Worm (Caenorhabditis elegans) whole organism, L3 larva: Measurements from ENCODE around the gene F08H9.3.

Experiments used
- R02D3.7 ChIP-seq: fragments of 150-350 bp; optimal IDR thresholded peaks from 2 replicates; lab custom pipeline; 2014; ENCODE audit warnings: missing biosample characterization, missing genetic modification characterization
- ZK546.5 ChIP-seq: sonication (generic microtip); optimal IDR thresholded peaks from 2 replicates; lab custom pipeline; 2017; ENCODE audit warnings: missing biosample characterization, missing genetic modification characterization
- aly-2 ChIP-seq: fragments of 150-350 bp; optimal IDR thresholded peaks from 2 replicates; lab custom pipeline; 2014; ENCODE audit warnings: missing biosample characterization, missing genetic modification characterization
- ama-1 ChIP-seq: fragments of 150-350 bp; optimal IDR thresholded peaks from 2 replicates; lab custom pipeline; 2018
- ceh-16 ChIP-seq: sonication (generic microtip); optimal IDR thresholded peaks from 2 replicates; lab custom pipeline; 2017; ENCODE audit warnings: missing biosample characterization, missing genetic modification characterization
- ceh-28 ChIP-seq: fragments of 150-350 bp; optimal IDR thresholded peaks from 2 replicates; lab custom pipeline; 2014; ENCODE audit warnings: missing biosample characterization, missing genetic modification reagents, missing genetic modification characterization
- ceh-82 ChIP-seq: fragments of 150-350 bp; optimal IDR thresholded peaks from 2 replicates; lab custom pipeline; 2014; ENCODE audit warnings: missing biosample characterization, missing genetic modification characterization
- ceh-9 ChIP-seq: sonication (generic microtip); optimal IDR thresholded peaks from 2 replicates; lab custom pipeline; 2018; ENCODE audit warnings: missing biosample characterization, missing genetic modification characterization
- daf-12 ChIP-seq: fragments of 150-350 bp; optimal IDR thresholded peaks from 2 replicates; lab custom pipeline; 2014; ENCODE audit warnings: missing biosample characterization, missing genetic modification reagents, missing genetic modification characterization
- egl-27 ChIP-seq: sonication (generic microtip); optimal IDR thresholded peaks from 4 replicates; lab custom pipeline; 2017; ENCODE audit warnings: missing biosample characterization, missing genetic modification reagents, missing genetic modification characterization
- egl-5 ChIP-seq: fragments of 150-350 bp; optimal IDR thresholded peaks from 2 replicates; lab custom pipeline; 2017; ENCODE audit warnings: missing biosample characterization, missing genetic modification reagents, missing genetic modification characterization, inconsistent platforms
- elt-1 ChIP-seq: fragments of 150-350 bp; optimal IDR thresholded peaks from 2 replicates; lab custom pipeline; 2014; ENCODE audit warnings: missing biosample characterization, missing genetic modification characterization
- elt-2 ChIP-seq: sonication (generic microtip); optimal IDR thresholded peaks from 2 replicates; lab custom pipeline; 2016; ENCODE audit warnings: missing genetic modification reagents, mild to moderate bottlenecking, missing genetic modification characterization, missing compliant biosample characterization
- elt-3 ChIP-seq, 3 experiments: fragments of 150-350 bp in 1 of 3; sonication (generic microtip) in 2 of 3; optimal IDR thresholded peaks; 2 replicates in 2 of 3; 4 replicates in 1 of 3; lab custom pipeline; 2014 to 2017; ENCODE audit warnings: missing biosample characterization in 3 of 3, missing genetic modification characterization in 3 of 3
- fkh-10 ChIP-seq: sonication (generic microtip); optimal IDR thresholded peaks from 2 replicates; lab custom pipeline; 2017; ENCODE audit warnings: missing biosample characterization, missing genetic modification reagents, missing genetic modification characterization
- fkh-2 ChIP-seq: fragments of 150-350 bp; optimal IDR thresholded peaks from 2 replicates; lab custom pipeline; 2014; ENCODE audit warnings: missing biosample characterization, missing genetic modification reagents, missing genetic modification characterization
- fos-1 ChIP-seq: fragments of 150-350 bp; optimal IDR thresholded peaks from 2 replicates; lab custom pipeline; 2014; ENCODE audit warnings: missing biosample characterization, missing genetic modification characterization
- hmg-11 ChIP-seq: sonication (generic microtip); optimal IDR thresholded peaks from 2 replicates; lab custom pipeline; 2016; ENCODE audit warnings: missing genetic modification characterization, missing compliant biosample characterization
- jun-1 ChIP-seq: fragments of 150-350 bp; optimal IDR thresholded peaks from 2 replicates; lab custom pipeline; 2014; ENCODE audit warnings: missing biosample characterization, missing genetic modification reagents, missing genetic modification characterization
- lin-15B ChIP-seq: fragments of 150-350 bp; optimal IDR thresholded peaks from 2 replicates; lab custom pipeline; 2014; ENCODE audit warnings: missing biosample characterization, missing genetic modification characterization
- lin-39 ChIP-seq: fragments of 150-350 bp; optimal IDR thresholded peaks from 2 replicates; lab custom pipeline; 2018; ENCODE audit warnings: missing biosample characterization, missing genetic modification reagents, missing genetic modification characterization
- lsy-12 ChIP-seq: sonication (generic microtip); optimal IDR thresholded peaks from 2 replicates; lab custom pipeline; 2016; ENCODE audit warnings: mild to moderate bottlenecking, missing genetic modification characterization, missing compliant biosample characterization
- mdl-1 ChIP-seq: fragments of 150-350 bp; optimal IDR thresholded peaks from 2 replicates; lab custom pipeline; 2014; ENCODE audit warnings: missing biosample characterization, missing genetic modification characterization
- mml-1 ChIP-seq: fragments of 150-350 bp; sonication (generic microtip); optimal IDR thresholded peaks from 3 replicates; lab custom pipeline; 2014; ENCODE audit warnings: missing biosample characterization, missing genetic modification characterization
- nfya-1 ChIP-seq: sonication (generic microtip); optimal IDR thresholded peaks from 2 replicates; lab custom pipeline; 2017; ENCODE audit warnings: missing genetic modification characterization, mild to moderate bottlenecking, missing compliant biosample characterization, antibody characterized with exemption, moderate library complexity; ENCODE audit not compliant: insufficient read depth
- nhr-11 ChIP-seq: fragments of 150-350 bp; optimal IDR thresholded peaks from 2 replicates; lab custom pipeline; 2014; ENCODE audit warnings: missing biosample characterization, missing genetic modification characterization
- nhr-12 ChIP-seq: fragments of 150-350 bp; optimal IDR thresholded peaks from 2 replicates; lab custom pipeline; 2014; ENCODE audit warnings: missing biosample characterization, missing genetic modification characterization
- nhr-23 ChIP-seq: fragments of 150-350 bp; optimal IDR thresholded peaks from 2 replicates; lab custom pipeline; 2014; ENCODE audit warnings: missing biosample characterization, missing genetic modification reagents, missing genetic modification characterization
- nhr-237 ChIP-seq: fragments of 150-350 bp; optimal IDR thresholded peaks from 2 replicates; lab custom pipeline; 2014; ENCODE audit warnings: missing biosample characterization, missing genetic modification characterization
- nhr-25 ChIP-seq: sonication (generic microtip); optimal IDR thresholded peaks from 2 replicates; lab custom pipeline; 2017; ENCODE audit warnings: missing biosample characterization, missing genetic modification characterization
- nhr-28 ChIP-seq: fragments of 150-350 bp; optimal IDR thresholded peaks from 2 replicates; lab custom pipeline; 2014; ENCODE audit warnings: missing biosample characterization, missing genetic modification characterization
- nhr-43 ChIP-seq: sonication (generic microtip); optimal IDR thresholded peaks from 2 replicates; lab custom pipeline; 2016; ENCODE audit warnings: mild to moderate bottlenecking, missing genetic modification characterization, missing compliant biosample characterization; ENCODE audit not compliant: poor library complexity, severe bottlenecking
- nhr-67 ChIP-seq: fragments of 150-350 bp; optimal IDR thresholded peaks from 2 replicates; lab custom pipeline; 2014; ENCODE audit warnings: missing biosample characterization, missing genetic modification characterization
- nhr-76 ChIP-seq: fragments of 150-350 bp; sonication (generic microtip); optimal IDR thresholded peaks from 5 replicates; lab custom pipeline; 2014; ENCODE audit warnings: missing biosample characterization, missing genetic modification characterization
- nhr-77 ChIP-seq: fragments of 150-350 bp; optimal IDR thresholded peaks from 2 replicates; lab custom pipeline; 2014; ENCODE audit warnings: missing biosample characterization, missing genetic modification characterization
- pha-4 ChIP-seq: fragments of 150-350 bp; optimal IDR thresholded peaks from 2 replicates; lab custom pipeline; 2014; ENCODE audit warnings: missing biosample characterization, missing genetic modification reagents, missing genetic modification characterization
- pqm-1 ChIP-seq: fragments of 150-350 bp; optimal IDR thresholded peaks from 2 replicates; lab custom pipeline; 2017; ENCODE audit warnings: missing biosample characterization, missing genetic modification characterization, inconsistent platforms
- sea-2 ChIP-seq: fragments of 150-350 bp; sonication (generic microtip); optimal IDR thresholded peaks from 4 replicates; lab custom pipeline; 2014; ENCODE audit warnings: missing biosample characterization, missing genetic modification reagents, missing genetic modification characterization
- skn-1 ChIP-seq: fragments of 150-350 bp; optimal IDR thresholded peaks from 2 replicates; lab custom pipeline; 2014; ENCODE audit warnings: missing biosample characterization, missing genetic modification characterization
- snpc-4 ChIP-seq: fragments of 150-350 bp; optimal IDR thresholded peaks from 2 replicates; lab custom pipeline; 2014; ENCODE audit warnings: missing biosample characterization, missing genetic modification characterization
- tbx-2 ChIP-seq: sonication (generic microtip); optimal IDR thresholded peaks from 2 replicates; lab custom pipeline; 2016; ENCODE audit warnings: mild to moderate bottlenecking, missing genetic modification characterization, missing compliant biosample characterization
- unc-39 ChIP-seq: sonication (generic microtip); optimal IDR thresholded peaks from 4 replicates; lab custom pipeline; 2017; ENCODE audit warnings: missing biosample characterization, missing genetic modification characterization
- unc-62 ChIP-seq: fragments of 150-350 bp; sonication (generic microtip); optimal IDR thresholded peaks from 4 replicates; lab custom pipeline; 2014; ENCODE audit warnings: missing biosample characterization, missing genetic modification reagents, missing genetic modification characterization
- ztf-11 ChIP-seq: fragments of 150-350 bp; optimal IDR thresholded peaks from 2 replicates; lab custom pipeline; 2014; ENCODE audit warnings: missing biosample characterization, missing genetic modification characterization
- ztf-4 ChIP-seq: fragments of 150-350 bp; optimal IDR thresholded peaks from 2 replicates; lab custom pipeline; 2014; ENCODE audit warnings: missing biosample characterization, missing genetic modification characterization

The F08H9.3 gene

DNA sequence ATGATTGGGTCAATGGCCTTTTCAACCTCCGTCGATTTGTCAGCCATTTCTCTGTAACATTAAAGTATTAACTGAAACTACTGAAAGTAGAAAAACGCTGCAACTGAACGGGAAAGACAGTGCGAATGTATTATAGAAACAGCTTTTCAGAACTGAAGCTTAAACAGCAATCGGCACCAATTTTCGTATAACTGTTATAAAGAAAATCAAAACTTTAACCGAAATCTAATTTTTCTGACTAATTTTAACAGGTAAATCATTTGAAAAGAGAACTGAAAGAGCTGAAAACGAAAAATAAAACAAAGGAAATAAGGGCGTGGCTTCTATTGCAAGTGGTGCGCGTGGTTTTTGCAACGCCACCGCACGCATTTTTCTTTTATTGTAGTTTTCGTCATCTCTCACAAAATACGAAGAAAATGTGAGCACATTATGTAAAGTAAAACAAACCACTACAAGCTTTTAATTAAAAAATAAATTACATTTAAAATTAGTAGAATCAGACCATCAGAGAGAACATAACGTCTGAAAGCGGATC, 38.1 kb downstream of the F08H9.3 start, which contains the start of gene rrsr-1:
Gene rrsr-1 (minus strand): TSS at position 51 of the 535 bp plus-strand sequence.
- TF ChIP-seq elt-1 (tag; lab: Kevin White, UChicago) = no peak
- no peak for TF ChIP-seq nhr-28 (tag; lab: Kevin White, UChicago)
- no peak for TF ChIP-seq unc-39 (tag; lab: Kevin White, UChicago)
- TF ChIP-seq nhr-43 (tag; lab: Kevin White, UChicago) = peak; percentile 53
- no peak for TF ChIP-seq elt-3 (tag; optimal IDR thresholded peaks at IDR 0.05; lab: Kevin White, UChicago)
- TF ChIP-seq tbx-2 (tag; lab: Kevin White, UChicago) = no peak
- TF ChIP-seq nfya-1 (tag; lab: Kevin White, UChicago) = no peak
- no peak for TF ChIP-seq unc-62 (GFP tag; lab: Kevin White, UChicago)
- no peak for TF ChIP-seq elt-2 (tag; lab: Kevin White, UChicago)
- no peak for TF ChIP-seq daf-12 (tag; lab: Kevin White, UChicago)
- peak; percentile 54 for TF ChIP-seq snpc-4
- TF ChIP-seq lin-15B = peak; percentile 5
- no peak for TF ChIP-seq ztf-4 (tag; lab: Kevin White, UChicago)
- no peak for TF ChIP-seq aly-2 (tag; lab: Kevin White, UChicago)
- TF ChIP-seq nhr-11 (tag; lab: Kevin White, UChicago) = no peak
- TF ChIP-seq nhr-77 (tag; lab: Kevin White, UChicago) = no peak
- TF ChIP-seq ama-1 (lab: Kevin White, UChicago) = no peak
- peak; percentile 46 for TF ChIP-seq egl-5 (tag; lab: Kevin White, UChicago)
- no peak for TF ChIP-seq ceh-82 (tag; lab: Kevin White, UChicago)

DNA sequence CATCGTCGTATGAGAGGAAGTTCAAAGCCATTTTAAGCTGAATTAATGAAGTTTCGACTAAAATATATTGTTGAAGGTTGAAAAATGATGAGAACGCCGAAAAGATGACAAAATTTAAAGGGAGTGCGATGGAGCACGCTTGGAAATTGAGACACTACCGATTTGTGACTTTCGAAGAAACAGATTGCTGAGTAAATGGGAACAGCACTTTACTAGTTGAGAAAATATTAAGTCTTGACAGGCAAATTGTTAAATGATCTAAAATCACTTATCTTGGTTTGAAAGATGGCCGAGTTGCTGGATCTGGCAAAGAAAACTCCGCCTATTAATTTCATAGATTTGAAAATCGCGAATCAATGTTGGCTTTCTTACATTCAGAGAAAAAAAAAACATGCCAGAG, 39.9 kb downstream of the F08H9.3 start, which contains the start of gene rpoa-12:
Gene rpoa-12 (minus strand): TSS at position 37 of the 400 bp plus-strand sequence.
- no peak for TF ChIP-seq fos-1
- TF ChIP-seq ZK546.5 (tag; lab: Kevin White, UChicago) = no peak
- TF ChIP-seq ama-1 (lab: Kevin White, UChicago) = no peak
- no peak for TF ChIP-seq nhr-76 (tag; lab: Kevin White, UChicago)
- TF ChIP-seq snpc-4 = peak; percentile 24
- no peak for TF ChIP-seq egl-27 (tag; lab: Kevin White, UChicago)
- TF ChIP-seq ceh-16 (tag; lab: Kevin White, UChicago) = no peak
- peak; percentile 51 for TF ChIP-seq nhr-23
- TF ChIP-seq fkh-10 = no peak
- peak; percentile 98 for TF ChIP-seq skn-1 (tag; lab: Kevin White, UChicago)
- no peak for TF ChIP-seq ztf-4 (tag; lab: Kevin White, UChicago)
- no peak for TF ChIP-seq egl-5 (tag; lab: Kevin White, UChicago)
- no peak for TF ChIP-seq nhr-12 (tag; lab: Kevin White, UChicago)
- no peak for TF ChIP-seq unc-62 (GFP tag; lab: Kevin White, UChicago)
- TF ChIP-seq ceh-28 (tag; lab: Kevin White, UChicago) = no peak
- peak; percentile 19 for TF ChIP-seq nhr-43 (tag; lab: Kevin White, UChicago)
- no peak for TF ChIP-seq lsy-12 (tag; lab: Kevin White, UChicago)
- TF ChIP-seq jun-1 (tag; lab: Kevin White, UChicago) = no peak
- no peak for TF ChIP-seq nhr-28 (tag; lab: Kevin White, UChicago)
- no peak for TF ChIP-seq nhr-237 (tag; lab: Kevin White, UChicago)
- no peak for TF ChIP-seq tbx-2 (tag; lab: Kevin White, UChicago)
- TF ChIP-seq pha-4 (tag; lab: Kevin White, UChicago) = peak; percentile 52
- TF ChIP-seq R02D3.7 (tag; lab: Kevin White, UChicago) = no peak
- no peak for TF ChIP-seq pqm-1 (tag; lab: Kevin White, UChicago)
- no peak for TF ChIP-seq nhr-11 (tag; lab: Kevin White, UChicago)
- TF ChIP-seq unc-39 (tag; lab: Kevin White, UChicago) = no peak
- TF ChIP-seq elt-3 (tag; optimal IDR thresholded peaks at IDR 0.05; lab: Kevin White, UChicago) = no peak
- TF ChIP-seq sea-2 (GFP tag; lab: Kevin White, UChicago) = no peak
- TF ChIP-seq ceh-9 (tag; lab: Kevin White, UChicago) = no peak
- no peak for TF ChIP-seq nhr-67 (tag; lab: Kevin White, UChicago)
- no peak for TF ChIP-seq daf-12 (tag; lab: Kevin White, UChicago)
- peak; percentile 68 for TF ChIP-seq nhr-25
- no peak for TF ChIP-seq hmg-11
- TF ChIP-seq elt-2 (tag; lab: Kevin White, UChicago) = no peak
- peak; percentile 64 for TF ChIP-seq lin-15B
- no peak for TF ChIP-seq nhr-77 (tag; lab: Kevin White, UChicago)
- no peak for TF ChIP-seq ztf-11
- no peak for TF ChIP-seq fkh-2 (tag; lab: Kevin White, UChicago)
- no peak for TF ChIP-seq ceh-82 (tag; lab: Kevin White, UChicago)
- no peak for TF ChIP-seq lin-39 (tag; lab: Kevin White, UChicago)
- no peak for TF ChIP-seq mml-1 (tag; lab: Kevin White, UChicago)
- TF ChIP-seq nfya-1 (tag; lab: Kevin White, UChicago) = peak; percentile 46
- no peak for TF ChIP-seq elt-1 (tag; lab: Kevin White, UChicago)
- TF ChIP-seq aly-2 (tag; lab: Kevin White, UChicago) = no peak
- TF ChIP-seq mdl-1 (tag; lab: Kevin White, UChicago) = no peak
